Worm (Caenorhabditis elegans) whole organism, L4/young adult: ENCODE data around the gene F20C5.6.

Experiments used
- W03F9.2 ChIP-seq: fragments of 150-350 bp; optimal IDR thresholded peaks from 2 replicates; lab custom pipeline; 2014; ENCODE audit warnings: missing biosample characterization, missing genetic modification characterization
- dao-5 ChIP-seq: sonication (generic microtip); optimal IDR thresholded peaks from 2 replicates; lab custom pipeline; 2016; ENCODE audit warnings: missing genotype, missing genetic modification characterization, moderate library complexity, missing compliant biosample characterization
- him-1 ChIP-seq: sonication (generic microtip); optimal IDR thresholded peaks from 2 replicates; lab custom pipeline; 2016; ENCODE audit warnings: missing genotype, missing genetic modification reagents, missing genetic modification characterization, missing compliant biosample characterization

DNA sequence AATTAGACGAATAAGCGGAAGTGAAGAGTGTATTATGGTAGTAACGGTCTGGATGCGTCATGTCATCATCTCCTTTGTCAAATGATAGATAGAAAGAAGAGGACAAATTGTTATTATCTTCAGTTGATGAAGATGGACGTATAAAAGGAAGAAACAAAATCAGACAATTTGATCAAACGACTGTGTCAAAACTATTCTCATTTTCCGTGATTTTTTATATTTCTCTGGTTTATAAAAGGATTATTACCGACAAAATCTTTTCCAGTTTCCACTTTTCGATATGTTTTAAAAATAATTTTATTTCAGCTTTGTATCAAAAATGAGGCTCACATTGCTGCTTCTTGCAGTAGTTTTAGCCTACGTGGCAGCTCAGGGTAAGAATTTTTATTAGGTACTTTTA, 43.0 kb upstream of the F20C5.6 start, which contains the start of gene grsp-2:
- TF ChIP-seq him-1 (tag; lab: Kevin White, UChicago) (no peak), W03F9.2 (tag; lab: Kevin White, UChicago) (no peak), dao-5 (no peak)
